Fruit fly (Drosophila melanogaster) whole organism, embryonic: ENCODE results near the gene CG10492.
A peak's percentile ranks its signal among the peaks of the same experiment; 100 is the strongest.

ENCODE experiments used
- Atf6 ChIP-seq: fragments of 200-800 bp; sonication (Bioruptor generic); IDR thresholded peaks from 2 replicates; pipeline ENCODE4 v1.3.6; 2022; ENCODE audit warnings: missing biosample characterization, missing genetic modification characterization
- Bgb ChIP-seq: fragments of 200-800 bp; sonication (Bioruptor generic); IDR thresholded peaks from 2 replicates; pipeline ENCODE4 v1.3.6; 2022; ENCODE audit warnings: missing biosample characterization, missing genetic modification characterization; ENCODE audit not compliant: partially characterized antibody
- Bteb2 ChIP-seq: fragments of 200-800 bp; sonication (Bioruptor generic); optimal IDR thresholded peaks from 2 replicates; lab custom pipeline; 2016; ENCODE audit warnings: missing biosample characterization, missing genetic modification characterization
- CG11085 ChIP-seq: fragments of 200-800 bp; sonication (Bioruptor generic); IDR thresholded peaks from 2 replicates; pipeline ENCODE4 v1.3.6; 2022; ENCODE audit warnings: missing biosample characterization, missing genetic modification characterization
- CG11247 ChIP-seq: fragments of 200-800 bp; sonication (Bioruptor generic); IDR thresholded peaks from 2 replicates; pipeline ENCODE4 v1.3.6; 2022; ENCODE audit warnings: missing biosample characterization, missing genetic modification characterization
- CG11398 ChIP-seq: fragments of 200-800 bp; sonication (Bioruptor generic); optimal IDR thresholded peaks from 2 replicates; lab custom pipeline; 2016; ENCODE audit warnings: missing biosample characterization, missing genetic modification characterization
- CG11696 ChIP-seq: fragments of 200-800 bp; sonication (Bioruptor generic); IDR thresholded peaks from 2 replicates; pipeline ENCODE4 v1.3.6; 2022; ENCODE audit warnings: missing biosample characterization, missing genetic modification characterization
- CG13894 ChIP-seq: fragments of 200-800 bp; sonication (Bioruptor generic); optimal IDR thresholded peaks from 3 replicates; lab custom pipeline; 2018; ENCODE audit warnings: missing biosample characterization, mild to moderate bottlenecking, missing genetic modification characterization, moderate library complexity
- CG14014 ChIP-seq: fragments of 200-800 bp; sonication (Bioruptor generic); IDR thresholded peaks from 2 replicates; pipeline ENCODE4 v1.3.6; 2022; ENCODE audit warnings: missing biosample characterization, missing genetic modification characterization
- CG14050 ChIP-seq: fragments of 200-800 bp; sonication (Bioruptor generic); IDR thresholded peaks from 3 replicates; pipeline ENCODE4 v1.3.6; 2022; ENCODE audit warnings: missing biosample characterization, missing genetic modification characterization
- CG14667 ChIP-seq: fragments of 200-800 bp; sonication (Bioruptor generic); IDR thresholded peaks from 2 replicates; pipeline ENCODE4 v1.3.6; 2022; ENCODE audit warnings: missing biosample characterization, missing genetic modification characterization
- CG14710 ChIP-seq: fragments of 200-800 bp; sonication (Bioruptor generic); optimal IDR thresholded peaks from 3 replicates; lab custom pipeline; 2019; ENCODE audit warnings: missing biosample characterization, mild to moderate bottlenecking, missing genetic modification characterization, moderate library complexity
- CG15514 ChIP-seq: fragments of 200-800 bp; sonication (Bioruptor generic); optimal IDR thresholded peaks from 3 replicates; lab custom pipeline; 2017; ENCODE audit warnings: missing biosample characterization, missing genetic modification characterization, mild to moderate bottlenecking, moderate library complexity, missing genetic modification reagents
- CG1602 ChIP-seq: fragments of 200-800 bp; sonication (Bioruptor generic); optimal IDR thresholded peaks from 3 replicates; lab custom pipeline; 2016; ENCODE audit warnings: missing biosample characterization, missing genetic modification characterization
- CG18476 ChIP-seq: fragments of 200-800 bp; sonication (Bioruptor generic); optimal IDR thresholded peaks from 2 replicates; lab custom pipeline; 2016; ENCODE audit warnings: missing biosample characterization, mild to moderate bottlenecking, missing genetic modification characterization
- CG18764 ChIP-seq: fragments of 200-800 bp; sonication (Bioruptor generic); optimal IDR thresholded peaks from 3 replicates; lab custom pipeline; 2016; ENCODE audit warnings: missing biosample characterization, missing genetic modification characterization
- CG2875 ChIP-seq: fragments of 200-800 bp; sonication (Bioruptor generic); optimal IDR thresholded peaks from 2 replicates; lab custom pipeline; 2017; ENCODE audit warnings: missing biosample characterization, mild to moderate bottlenecking, missing genetic modification characterization, missing genetic modification reagents
- CG31365 ChIP-seq: fragments of 200-800 bp; sonication (Bioruptor generic); optimal IDR thresholded peaks from 2 replicates; lab custom pipeline; 2018; ENCODE audit warnings: missing biosample characterization, mild to moderate bottlenecking, missing genetic modification characterization
- CG3847 ChIP-seq: fragments of 200-800 bp; sonication (Bioruptor generic); IDR thresholded peaks from 2 replicates; pipeline ENCODE4 v1.3.6; 2022; ENCODE audit warnings: missing biosample characterization, missing genetic modification characterization
- CG4328 ChIP-seq: fragments of 200-800 bp; sonication (Bioruptor generic); optimal IDR thresholded peaks from 3 replicates; lab custom pipeline; 2017; ENCODE audit warnings: missing biosample characterization, missing genetic modification reagents, missing genetic modification characterization
- CG4617 ChIP-seq: fragments of 200-800 bp; sonication (Bioruptor generic); optimal IDR thresholded peaks from 3 replicates; lab custom pipeline; 2016; ENCODE audit warnings: missing biosample characterization, missing genetic modification characterization, borderline replicate concordance
- CG6854 ChIP-seq: fragments of 200-800 bp; sonication (Bioruptor generic); optimal IDR thresholded peaks from 3 replicates; lab custom pipeline; 2017; ENCODE audit warnings: missing biosample characterization, mild to moderate bottlenecking, missing genetic modification characterization
- CG8089 ChIP-seq: fragments of 200-800 bp; sonication (Bioruptor generic); optimal IDR thresholded peaks from 3 replicates; lab custom pipeline; 2016; ENCODE audit warnings: missing biosample characterization, missing genetic modification characterization
- CG8924 ChIP-seq: fragments of 200-800 bp; optimal IDR thresholded peaks from 3 replicates; lab custom pipeline; 2019; ENCODE audit warnings: missing biosample characterization, mild to moderate bottlenecking, missing genetic modification characterization, moderate library complexity
- CoRest ChIP-seq: fragments of 200-800 bp; sonication (Bioruptor generic); optimal IDR thresholded peaks from 3 replicates; lab custom pipeline; 2018; ENCODE audit warnings: missing biosample characterization, mild to moderate bottlenecking, missing genetic modification characterization, moderate library complexity
- D19B ChIP-seq: fragments of 200-800 bp; sonication (Bioruptor generic); optimal IDR thresholded peaks from 2 replicates; lab custom pipeline; 2017; ENCODE audit warnings: missing biosample characterization, mild to moderate bottlenecking, missing genetic modification characterization
- Fer1 ChIP-seq: fragments of 200-800 bp; sonication (Bioruptor generic); optimal IDR thresholded peaks from 2 replicates; lab custom pipeline; 2017; ENCODE audit warnings: missing biosample characterization, mild to moderate bottlenecking, missing genetic modification characterization
- Hand ChIP-seq: fragments of 200-800 bp; sonication (Bioruptor generic); optimal IDR thresholded peaks from 2 replicates; lab custom pipeline; 2017; ENCODE audit warnings: mild to moderate bottlenecking, missing biosample characterization, missing genetic modification reagents, missing genetic modification characterization
- Hey ChIP-seq: fragments of 200-800 bp; sonication (Bioruptor generic); optimal IDR thresholded peaks from 3 replicates; lab custom pipeline; 2018; ENCODE audit warnings: missing biosample characterization, mild to moderate bottlenecking, missing genetic modification characterization
- Opbp ChIP-seq: fragments of 200-800 bp; sonication (Bioruptor generic); IDR thresholded peaks from 3 replicates; pipeline ENCODE4 v1.3.6; 2022; ENCODE audit warnings: missing biosample characterization, missing genetic modification characterization; ENCODE audit not compliant: partially characterized antibody
- Sin3A ChIP-seq: fragments of >200 bp; optimal IDR thresholded peaks from 2 replicates; lab custom pipeline; 2018
- az2 ChIP-seq: fragments of 200-800 bp; sonication (Bioruptor generic); optimal IDR thresholded peaks from 3 replicates; lab custom pipeline; 2016; ENCODE audit warnings: missing biosample characterization, missing genetic modification characterization
- cad ChIP-seq: fragments of >200 bp; optimal IDR thresholded peaks from 2 replicates; lab custom pipeline; 2017; ENCODE audit warnings: missing biosample characterization, missing genetic modification characterization
- danr ChIP-seq: fragments of 200-800 bp; sonication (Bioruptor generic); IDR thresholded peaks from 2 replicates; pipeline ENCODE4 v1.3.6; 2022; ENCODE audit warnings: missing biosample characterization, missing genetic modification characterization
- dysf ChIP-seq: fragments of 200-800 bp; sonication (Bioruptor generic); IDR thresholded peaks from 3 replicates; pipeline ENCODE4 v1.3.6; 2022; ENCODE audit warnings: missing biosample characterization, missing genetic modification characterization
- fd3F ChIP-seq: fragments of 200-800 bp; sonication (Bioruptor generic); optimal IDR thresholded peaks from 2 replicates; lab custom pipeline; 2018; ENCODE audit warnings: missing biosample characterization, mild to moderate bottlenecking, missing genetic modification characterization, moderate library complexity
- hth ChIP-seq: fragments of >200 bp; optimal IDR thresholded peaks from 2 replicates; lab custom pipeline; 2017; ENCODE audit warnings: inconsistent platforms
- lmd ChIP-seq: fragments of 200-800 bp; sonication (Bioruptor generic); IDR thresholded peaks from 2 replicates; pipeline ENCODE4 v1.3.6; 2022; ENCODE audit warnings: missing biosample characterization, missing genetic modification characterization
- lola ChIP-seq, 3 experiments: fragments of >200 bp in 2 of 3; fragments of 200-800 bp in 1 of 3; sonication (Bioruptor generic) in 1 of 3; optimal IDR thresholded peaks; 2 replicates each; lab custom pipeline; 2017 to 2019; ENCODE audit warnings: missing biosample characterization in 3 of 3, missing genetic modification characterization in 3 of 3, mild to moderate bottlenecking in 1 of 3, moderate library complexity in 1 of 3
- mirr ChIP-seq: fragments of 200-800 bp; sonication (Bioruptor generic); optimal IDR thresholded peaks from 3 replicates; lab custom pipeline; 2018; ENCODE audit warnings: missing biosample characterization, mild to moderate bottlenecking, missing genetic modification characterization
- nmo ChIP-seq: fragments of 200-800 bp; sonication (Bioruptor generic); optimal IDR thresholded peaks from 2 replicates; lab custom pipeline; 2018; ENCODE audit warnings: missing biosample characterization, mild to moderate bottlenecking, missing genetic modification characterization, moderate library complexity
- peb ChIP-seq: fragments of 200-800 bp; sonication (Bioruptor generic); IDR thresholded peaks from 2 replicates; pipeline ENCODE4 v1.3.6; 2022; ENCODE audit warnings: missing biosample characterization, missing genetic modification characterization
- pnt ChIP-seq: fragments of 200-800 bp; sonication (Bioruptor generic); optimal IDR thresholded peaks from 3 replicates; lab custom pipeline; 2016; ENCODE audit warnings: missing biosample characterization, missing genetic modification characterization
- pzg ChIP-seq: fragments of 200-800 bp; sonication (Bioruptor generic); optimal IDR thresholded peaks from 3 replicates; lab custom pipeline; 2018; ENCODE audit warnings: missing biosample characterization, mild to moderate bottlenecking, missing genetic modification characterization, moderate library complexity
- sisA ChIP-seq: fragments of 200-800 bp; sonication (Bioruptor generic); IDR thresholded peaks from 2 replicates; pipeline ENCODE4 v1.3.6; 2022; ENCODE audit warnings: missing biosample characterization, missing genetic modification characterization
- slou ChIP-seq: fragments of 200-800 bp; sonication (Bioruptor generic); optimal IDR thresholded peaks from 3 replicates; lab custom pipeline; 2016; ENCODE audit warnings: missing biosample characterization, missing genetic modification characterization
- tio ChIP-seq: fragments of 200-800 bp; sonication (Bioruptor generic); optimal IDR thresholded peaks from 2 replicates; lab custom pipeline; 2017; ENCODE audit warnings: missing biosample characterization, missing genetic modification characterization, inconsistent platforms
- vvl ChIP-seq: fragments of 200-800 bp; sonication (Bioruptor generic); IDR thresholded peaks from 2 replicates; pipeline ENCODE4 v1.3.6; 2022; ENCODE audit warnings: missing biosample characterization, missing genetic modification characterization
- zf30C ChIP-seq: fragments of 200-800 bp; sonication (Bioruptor generic); optimal IDR thresholded peaks from 3 replicates; lab custom pipeline; 2018; ENCODE audit warnings: missing biosample characterization, mild to moderate bottlenecking, missing genetic modification characterization

CG10492 gene

dm6 chr2L:19014032-19014880 is 39.6 kb upstream of the CG10492 start (continued):
- TF ChIP-seq CG11398 (GFP tag; lab: Kevin White, UChicago) = no peak
- TF ChIP-seq CG14014 (GFP tag; lab: Robert Waterston, UW) = peak; percentile 63
- peak; percentile 65 for TF ChIP-seq danr (GFP tag; lab: Robert Waterston, UW)
- peak; percentile 33; the same call in 1 of the 2 replicates for TF ChIP-seq CG14667 (GFP tag; lab: Robert Waterston, UW)
- TF ChIP-seq cad = no peak
- peak; percentile 62 for TF ChIP-seq lmd (GFP tag; lab: Robert Waterston, UW)
- TF ChIP-seq CG11247 (GFP tag; lab: Robert Waterston, UW) = peak; percentile 26; the same call in 1 of the 2 replicates
- no peak for TF ChIP-seq CG31365 (tag; lab: Kevin White, UChicago)
- TF ChIP-seq Atf6 = peak; percentile 63
- peak; percentile 65 for TF ChIP-seq fd3F (GFP tag; lab: Kevin White, UChicago)
- peak; percentile 73 for TF ChIP-seq sisA
- no peak; the same call in 1 of the 2 replicates for TF ChIP-seq Bgb (GFP tag; lab: Robert Waterston, UW)
- TF ChIP-seq pzg = no peak
- peak; percentile 64 for TF ChIP-seq CG15514 (GFP tag; lab: Kevin White, UChicago)
- peak; percentile 77 for TF ChIP-seq zf30C
- no peak for TF ChIP-seq Bteb2 (GFP tag; lab: Kevin White, UChicago)
- peak; percentile 75 for TF ChIP-seq Hey (tag; lab: Kevin White, UChicago)
- no peak for TF ChIP-seq peb (GFP tag; lab: Robert Waterston, UW)
- TF ChIP-seq CG1602 (GFP tag; lab: Kevin White, UChicago) = peak; percentile 36
- peak; percentile 24 for TF ChIP-seq CG18764 (GFP tag; lab: Kevin White, UChicago)
- peak; percentile 61 for TF ChIP-seq CG14710
- TF ChIP-seq Sin3A (lab: Kevin White, UChicago) = no peak
- TF ChIP-seq CG2875 = peak; percentile 28
- TF ChIP-seq nmo = peak; percentile 78
- TF ChIP-seq CG6854 (GFP tag; lab: Kevin White, UChicago) = peak; percentile 87
- TF ChIP-seq pnt (GFP tag; lab: Kevin White, UChicago) = no peak
- peak; percentile 63 for TF ChIP-seq az2
- peak; percentile 91 for TF ChIP-seq Fer1 (GFP tag; lab: Kevin White, UChicago)
- peak; percentile 50; the same call in 1 of the 2 replicates for TF ChIP-seq CG3847 (GFP tag; lab: Robert Waterston, UW)
- TF ChIP-seq CG11696 (GFP tag; lab: Robert Waterston, UW) = no peak
- TF ChIP-seq mirr (GFP tag; lab: Kevin White, UChicago) = peak; percentile 66
- peak; percentile 62 for TF ChIP-seq D19B (GFP tag; lab: Kevin White, UChicago)
- TF ChIP-seq tio (GFP tag; lab: Kevin White, UChicago) = peak; percentile 43
- TF ChIP-seq CG18476 (GFP tag; lab: Kevin White, UChicago) = peak; percentile 61
- TF ChIP-seq dysf (GFP tag; lab: Robert Waterston, UW) = peak; percentile 79
- TF ChIP-seq vvl (GFP tag; lab: Robert Waterston, UW) = peak; percentile 76
- peak; percentile 54 for TF ChIP-seq CG13894 (tag; lab: Kevin White, UChicago)
- peak; percentile 13; the same call in 1 of the 3 replicates for TF ChIP-seq CG14050
- peak; percentile 83 for TF ChIP-seq CG8924
- no peak for TF ChIP-seq hth (lab: Kevin White, UChicago)
- peak; percentile 91 for TF ChIP-seq Hand
- peak; percentile 73 for TF ChIP-seq CG4328
- no peak for TF ChIP-seq Opbp (GFP tag; lab: Robert Waterston, UW)
- TF ChIP-seq CoRest (tag; lab: Kevin White, UChicago) = peak; percentile 83
- TF ChIP-seq slou (GFP tag; lab: Kevin White, UChicago) = peak; percentile 70
- 0 out of 2 replicates have a peak, but pooled peaks have one; percentile 42 for TF ChIP-seq CG11085 (GFP tag; lab: Robert Waterston, UW)
- TF ChIP-seq CG4617 (GFP tag; lab: Kevin White, UChicago) = no peak
- TF ChIP-seq CG8089 = no peak
- TF ChIP-seq lola (GFP tag; optimal IDR thresholded peaks at IDR 0.05; lab: Kevin White, UChicago) = peak in 1 of 3 experiments; percentile 46
